Worm (Caenorhabditis elegans) whole organism, L2 larva: ENCODE measurements around the gene F13B12.4.
A peak's percentile ranks its signal among the peaks of the same experiment; 100 is the strongest.

ENCODE experiments used
- C34F6.9 ChIP-seq: fragments of 150-350 bp; optimal IDR thresholded peaks from 2 replicates; lab custom pipeline; 2014; ENCODE audit warnings: missing biosample characterization, missing genetic modification characterization
- F13H6.1 ChIP-seq: sonication (generic microtip); optimal IDR thresholded peaks from 2 replicates; lab custom pipeline; 2016; ENCODE audit warnings: missing genetic modification characterization, missing compliant biosample characterization
- R02D3.7 ChIP-seq: fragments of 150-350 bp; optimal IDR thresholded peaks from 2 replicates; lab custom pipeline; 2014; ENCODE audit warnings: missing biosample characterization, missing genetic modification characterization
- Y55F3AM.14 ChIP-seq: fragments of 200-800 bp; sonication (Bioruptor generic); optimal IDR thresholded peaks from 2 replicates; lab custom pipeline; 2018; ENCODE audit warnings: mild to moderate bottlenecking, missing genetic modification characterization, missing compliant biosample characterization
- ZK546.5 ChIP-seq: sonication (generic microtip); optimal IDR thresholded peaks from 2 replicates; lab custom pipeline; 2017; ENCODE audit warnings: missing biosample characterization, missing genetic modification characterization
- alr-1 ChIP-seq: fragments of 150-350 bp; optimal IDR thresholded peaks from 2 replicates; lab custom pipeline; 2014; ENCODE audit warnings: missing biosample characterization, missing genetic modification characterization
- aly-2 ChIP-seq: fragments of 150-350 bp; optimal IDR thresholded peaks from 2 replicates; lab custom pipeline; 2014; ENCODE audit warnings: missing biosample characterization, missing genetic modification characterization
- ceh-16 ChIP-seq: fragments of 150-350 bp; optimal IDR thresholded peaks from 2 replicates; lab custom pipeline; 2014; ENCODE audit warnings: missing biosample characterization, missing genetic modification characterization
- crh-2 ChIP-seq: sonication (generic microtip); optimal IDR thresholded peaks from 2 replicates; lab custom pipeline; 2017; ENCODE audit warnings: missing biosample characterization, missing genetic modification characterization
- dmd-4 ChIP-seq: sonication (generic microtip); optimal IDR thresholded peaks from 2 replicates; lab custom pipeline; 2017; ENCODE audit warnings: missing biosample characterization, missing genetic modification characterization
- elt-1 ChIP-seq: fragments of 150-350 bp; optimal IDR thresholded peaks from 2 replicates; lab custom pipeline; 2014; ENCODE audit warnings: missing biosample characterization, missing genetic modification characterization
- elt-3 ChIP-seq: sonication (generic microtip); optimal IDR thresholded peaks from 2 replicates; lab custom pipeline; 2017; ENCODE audit warnings: missing biosample characterization, missing genetic modification characterization
- fos-1 ChIP-seq: fragments of 150-350 bp; optimal IDR thresholded peaks from 2 replicates; lab custom pipeline; 2014; ENCODE audit warnings: missing biosample characterization, missing genetic modification characterization
- gmeb-1 ChIP-seq: fragments of 150-350 bp; optimal IDR thresholded peaks from 2 replicates; lab custom pipeline; 2014; ENCODE audit warnings: missing biosample characterization, missing genetic modification characterization
- lin-13 ChIP-seq: fragments of 150-350 bp; optimal IDR thresholded peaks from 2 replicates; lab custom pipeline; 2014; ENCODE audit warnings: missing biosample characterization, missing genetic modification reagents, missing genetic modification characterization
- lsy-2 ChIP-seq, 2 experiments: fragments of 150-350 bp in 1 of 2; sonication (generic microtip) in 1 of 2; optimal IDR thresholded peaks; 2 replicates each; lab custom pipeline; 2014 to 2017; ENCODE audit warnings: missing biosample characterization in 2 of 2, missing genetic modification characterization in 2 of 2
- mbf-1 ChIP-seq: sonication (generic microtip); optimal IDR thresholded peaks from 2 replicates; lab custom pipeline; 2017; ENCODE audit warnings: missing biosample characterization, missing genetic modification characterization
- mdl-1 ChIP-seq, 2 experiments: fragments of 150-350 bp in 1 of 2; sonication (generic microtip) in 1 of 2; optimal IDR thresholded peaks; 2 replicates each; lab custom pipeline; 2017; ENCODE audit warnings: missing biosample characterization in 2 of 2, missing genetic modification characterization in 2 of 2
- nhr-11 ChIP-seq: fragments of 150-350 bp; optimal IDR thresholded peaks from 2 replicates; lab custom pipeline; 2014; ENCODE audit warnings: missing biosample characterization, missing genetic modification characterization
- nhr-12 ChIP-seq: fragments of 150-350 bp; optimal IDR thresholded peaks from 2 replicates; lab custom pipeline; 2014; ENCODE audit warnings: missing biosample characterization, missing genetic modification characterization
- nhr-129 ChIP-seq: fragments of 150-350 bp; optimal IDR thresholded peaks from 2 replicates; lab custom pipeline; 2014; ENCODE audit warnings: missing biosample characterization, missing genetic modification characterization
- nhr-21 ChIP-seq: fragments of 150-350 bp; optimal IDR thresholded peaks from 2 replicates; lab custom pipeline; 2014; ENCODE audit warnings: missing biosample characterization, missing genetic modification characterization
- nhr-237 ChIP-seq: fragments of 150-350 bp; optimal IDR thresholded peaks from 2 replicates; lab custom pipeline; 2014; ENCODE audit warnings: missing biosample characterization, missing genetic modification characterization
- nhr-25 ChIP-seq: fragments of 150-350 bp; sonication (generic microtip); optimal IDR thresholded peaks from 3 replicates; lab custom pipeline; 2014; ENCODE audit warnings: missing biosample characterization, missing genetic modification characterization
- nhr-6 ChIP-seq: fragments of 150-350 bp; optimal IDR thresholded peaks from 2 replicates; lab custom pipeline; 2014; ENCODE audit warnings: missing biosample characterization, missing genetic modification characterization
- peb-1 ChIP-seq: fragments of 150-350 bp; optimal IDR thresholded peaks from 2 replicates; lab custom pipeline; 2014; ENCODE audit warnings: missing biosample characterization, missing genetic modification characterization
- sem-4 ChIP-seq: fragments of 150-350 bp; optimal IDR thresholded peaks from 2 replicates; lab custom pipeline; 2014; ENCODE audit warnings: missing biosample characterization, missing genetic modification reagents, missing genetic modification characterization
- sma-3 ChIP-seq: sonication (generic microtip); optimal IDR thresholded peaks from 2 replicates; lab custom pipeline; 2016; ENCODE audit warnings: missing genetic modification reagents, missing genetic modification characterization, missing compliant biosample characterization
- sma-9 ChIP-seq, 2 experiments: fragments of 150-350 bp in 1 of 2; sonication (generic microtip) in 1 of 2; optimal IDR thresholded peaks; 2 replicates each; lab custom pipeline; 2014 to 2016; ENCODE audit warnings: missing genetic modification characterization in 2 of 2, mild to moderate bottlenecking in 1 of 2, missing biosample characterization in 1 of 2, missing compliant biosample characterization in 1 of 2, missing genetic modification reagents in 1 of 2, moderate library complexity in 1 of 2
- snpc-4 ChIP-seq: fragments of 150-350 bp; optimal IDR thresholded peaks from 2 replicates; lab custom pipeline; 2014; ENCODE audit warnings: missing biosample characterization, missing genetic modification characterization
- unc-39 ChIP-seq: fragments of 150-350 bp; optimal IDR thresholded peaks from 2 replicates; lab custom pipeline; 2014; ENCODE audit warnings: missing biosample characterization, missing genetic modification characterization
- unc-55 ChIP-seq: fragments of 150-350 bp; sonication (generic microtip); optimal IDR thresholded peaks from 3 replicates; lab custom pipeline; 2014; ENCODE audit warnings: missing biosample characterization, missing genetic modification reagents, missing genetic modification characterization
- zag-1 ChIP-seq: fragments of 150-350 bp; optimal IDR thresholded peaks from 2 replicates; lab custom pipeline; 2014; ENCODE audit warnings: missing biosample characterization, missing genetic modification characterization
- ztf-1 ChIP-seq: fragments of 200-800 bp; sonication (Bioruptor generic); conservative IDR thresholded peaks from 2 replicates; pipeline ENCODE4 v1.3.6; 2022; ENCODE audit warnings: missing genetic modification characterization, missing compliant biosample characterization
- ztf-4 ChIP-seq: fragments of 150-350 bp; optimal IDR thresholded peaks from 2 replicates; lab custom pipeline; 2014; ENCODE audit warnings: missing biosample characterization, missing genetic modification characterization

Gene F13B12.4

ce11 chrIV:10469494-10469893 lies 19.8 kb upstream of the F13B12.4 start, which contains the start of gene ugt-44:
Gene ugt-44 (plus strand): TSS chrIV:10469741.
- TF ChIP-seq unc-55 (GFP tag; lab: Kevin White, UChicago), result no peak
- TF ChIP-seq F13H6.1 (tag; lab: Kevin White, UChicago), result no peak
- TF ChIP-seq fos-1 (tag; lab: Kevin White, UChicago), result peak; percentile 90
- no peak for TF ChIP-seq alr-1 (tag; lab: Kevin White, UChicago)
- no peak for TF ChIP-seq Y55F3AM.14
- no peak for TF ChIP-seq nhr-12
- TF ChIP-seq sma-9 (GFP tag; optimal IDR thresholded peaks at IDR 0.05; lab: Kevin White, UChicago), result peak; percentile 76
- TF ChIP-seq sma-9 (tag; optimal IDR thresholded peaks at IDR 0.05; lab: Kevin White, UChicago), result no peak
- TF ChIP-seq, all 48 proteins: peak for 2

- no peak for TF ChIP-seq unc-39 (tag; lab: Kevin White, UChicago)
- no peak for TF ChIP-seq aly-2 (tag; lab: Kevin White, UChicago)
- no peak for TF ChIP-seq crh-2 (tag; lab: Kevin White, UChicago)
- TF ChIP-seq R02D3.7 (tag; lab: Kevin White, UChicago), result no peak
- peak; percentile 58 for TF ChIP-seq fos-1 (tag; lab: Kevin White, UChicago)
- no peak for TF ChIP-seq lsy-2 (tag; optimal IDR thresholded peaks at IDR 0.05; lab: Kevin White, UChicago)
- no peak for TF ChIP-seq snpc-4 (tag; lab: Kevin White, UChicago)
- TF ChIP-seq mbf-1 (tag; lab: Kevin White, UChicago), result no peak
Observed at ce11 chrIV:10468662-10469061, 19.0 kb upstream of the F13B12.4 start.

ce11 chrIV:10467347-10467746 lies 17.6 kb upstream of the F13B12.4 start:
- TF ChIP-seq aly-2 (tag; lab: Kevin White, UChicago) (no peak), mbf-1 (tag; lab: Kevin White, UChicago) (no peak)

- no peak for TF ChIP-seq ztf-4 (tag; lab: Kevin White, UChicago)
- no peak for TF ChIP-seq ZK546.5 (tag; lab: Kevin White, UChicago)
- no peak for TF ChIP-seq elt-3
- TF ChIP-seq sma-9 (GFP tag; optimal IDR thresholded peaks at IDR 0.05; lab: Kevin White, UChicago), result peak; percentile 59
- no peak for TF ChIP-seq sma-9 (tag; optimal IDR thresholded peaks at IDR 0.05; lab: Kevin White, UChicago)
- no peak for TF ChIP-seq C34F6.9 (tag; lab: Kevin White, UChicago)
- no peak for TF ChIP-seq ceh-16 (tag; lab: Kevin White, UChicago)
- no peak for TF ChIP-seq nhr-11 (tag; lab: Kevin White, UChicago)
- peak; percentile 91 for TF ChIP-seq fos-1 (tag; lab: Kevin White, UChicago)
Observed at ce11 chrIV:10466398-10466797, 16.7 kb upstream of the F13B12.4 start.

- TF ChIP-seq sma-3, result no peak
- no peak for TF ChIP-seq zag-1 (tag; lab: Kevin White, UChicago)
- no peak for TF ChIP-seq nhr-129 (tag; lab: Kevin White, UChicago)
- TF ChIP-seq ceh-16 (tag; lab: Kevin White, UChicago), result no peak
- no peak for TF ChIP-seq mdl-1 (tag; optimal IDR thresholded peaks at IDR 0.05; lab: Kevin White, UChicago)
- no peak for TF ChIP-seq nhr-11 (tag; lab: Kevin White, UChicago)
- no peak for TF ChIP-seq gmeb-1 (tag; lab: Kevin White, UChicago)
- TF ChIP-seq ztf-1 (GFP tag; lab: Robert Waterston, UW), result no peak
- TF ChIP-seq lin-13 (GFP tag; lab: Kevin White, UChicago), result no peak
- TF ChIP-seq nhr-21, result no peak
- TF ChIP-seq sem-4 (tag; lab: Kevin White, UChicago), result no peak
- TF ChIP-seq Y55F3AM.14, result no peak
- no peak for TF ChIP-seq peb-1 (tag; lab: Kevin White, UChicago)
- TF ChIP-seq nhr-6 (tag; lab: Kevin White, UChicago), result no peak
- TF ChIP-seq elt-1, result no peak
- no peak for TF ChIP-seq dmd-4 (tag; lab: Kevin White, UChicago)
- TF ChIP-seq fos-1 (tag; lab: Kevin White, UChicago), result no peak
- no peak for TF ChIP-seq nhr-25 (tag; lab: Kevin White, UChicago)
- TF ChIP-seq nhr-12, result no peak
- no peak for TF ChIP-seq nhr-237 (tag; lab: Kevin White, UChicago)
Observed at ce11 chrIV:10465764-10466163, 16.1 kb upstream of the F13B12.4 start.
